Worm (Caenorhabditis elegans) whole organism, L3 larva: ENCODE data around the gene nhr-192.

Experiments
- R02D3.7 ChIP-seq: fragments of 150-350 bp; optimal IDR thresholded peaks from 2 replicates; lab custom pipeline; 2014; ENCODE audit warnings: missing biosample characterization, missing genetic modification characterization
- ZK546.5 ChIP-seq: sonication (generic microtip); optimal IDR thresholded peaks from 2 replicates; lab custom pipeline; 2017; ENCODE audit warnings: missing biosample characterization, missing genetic modification characterization
- ama-1 ChIP-seq: fragments of 150-350 bp; optimal IDR thresholded peaks from 2 replicates; lab custom pipeline; 2018
- ceh-16 ChIP-seq: sonication (generic microtip); optimal IDR thresholded peaks from 2 replicates; lab custom pipeline; 2017; ENCODE audit warnings: missing biosample characterization, missing genetic modification characterization
- ceh-28 ChIP-seq: fragments of 150-350 bp; optimal IDR thresholded peaks from 2 replicates; lab custom pipeline; 2014; ENCODE audit warnings: missing biosample characterization, missing genetic modification reagents, missing genetic modification characterization
- ceh-82 ChIP-seq: fragments of 150-350 bp; optimal IDR thresholded peaks from 2 replicates; lab custom pipeline; 2014; ENCODE audit warnings: missing biosample characterization, missing genetic modification characterization
- ceh-9 ChIP-seq: sonication (generic microtip); optimal IDR thresholded peaks from 2 replicates; lab custom pipeline; 2018; ENCODE audit warnings: missing biosample characterization, missing genetic modification characterization
- daf-12 ChIP-seq: fragments of 150-350 bp; optimal IDR thresholded peaks from 2 replicates; lab custom pipeline; 2014; ENCODE audit warnings: missing biosample characterization, missing genetic modification reagents, missing genetic modification characterization
- egl-27 ChIP-seq: sonication (generic microtip); optimal IDR thresholded peaks from 4 replicates; lab custom pipeline; 2017; ENCODE audit warnings: missing biosample characterization, missing genetic modification reagents, missing genetic modification characterization
- egl-5 ChIP-seq: fragments of 150-350 bp; optimal IDR thresholded peaks from 2 replicates; lab custom pipeline; 2017; ENCODE audit warnings: missing biosample characterization, missing genetic modification reagents, missing genetic modification characterization, inconsistent platforms
- elt-1 ChIP-seq: fragments of 150-350 bp; optimal IDR thresholded peaks from 2 replicates; lab custom pipeline; 2014; ENCODE audit warnings: missing biosample characterization, missing genetic modification characterization
- elt-2 ChIP-seq: sonication (generic microtip); optimal IDR thresholded peaks from 2 replicates; lab custom pipeline; 2016; ENCODE audit warnings: missing genetic modification reagents, mild to moderate bottlenecking, missing genetic modification characterization, missing compliant biosample characterization
- elt-3 ChIP-seq, 3 experiments: fragments of 150-350 bp in 1 of 3; sonication (generic microtip) in 2 of 3; optimal IDR thresholded peaks; 2 replicates in 2 of 3; 4 replicates in 1 of 3; lab custom pipeline; 2014 to 2017; ENCODE audit warnings: missing biosample characterization in 3 of 3, missing genetic modification characterization in 3 of 3
- eor-1 ChIP-seq, 2 experiments: fragments of 150-350 bp; optimal IDR thresholded peaks; 2 replicates each; lab custom pipeline; 2014 to 2018; ENCODE audit warnings: missing biosample characterization in 2 of 2, missing genetic modification characterization in 2 of 2
- fkh-10 ChIP-seq: sonication (generic microtip); optimal IDR thresholded peaks from 2 replicates; lab custom pipeline; 2017; ENCODE audit warnings: missing biosample characterization, missing genetic modification reagents, missing genetic modification characterization
- fos-1 ChIP-seq: fragments of 150-350 bp; optimal IDR thresholded peaks from 2 replicates; lab custom pipeline; 2014; ENCODE audit warnings: missing biosample characterization, missing genetic modification characterization
- hmg-11 ChIP-seq: sonication (generic microtip); optimal IDR thresholded peaks from 2 replicates; lab custom pipeline; 2016; ENCODE audit warnings: missing genetic modification characterization, missing compliant biosample characterization
- jun-1 ChIP-seq: fragments of 150-350 bp; optimal IDR thresholded peaks from 2 replicates; lab custom pipeline; 2014; ENCODE audit warnings: missing biosample characterization, missing genetic modification reagents, missing genetic modification characterization
- lin-15B ChIP-seq: fragments of 150-350 bp; optimal IDR thresholded peaks from 2 replicates; lab custom pipeline; 2014; ENCODE audit warnings: missing biosample characterization, missing genetic modification characterization
- lsy-12 ChIP-seq: sonication (generic microtip); optimal IDR thresholded peaks from 2 replicates; lab custom pipeline; 2016; ENCODE audit warnings: mild to moderate bottlenecking, missing genetic modification characterization, missing compliant biosample characterization
- mml-1 ChIP-seq: fragments of 150-350 bp; sonication (generic microtip); optimal IDR thresholded peaks from 3 replicates; lab custom pipeline; 2014; ENCODE audit warnings: missing biosample characterization, missing genetic modification characterization
- nfya-1 ChIP-seq: sonication (generic microtip); optimal IDR thresholded peaks from 2 replicates; lab custom pipeline; 2017; ENCODE audit warnings: missing genetic modification characterization, mild to moderate bottlenecking, missing compliant biosample characterization, antibody characterized with exemption, moderate library complexity; ENCODE audit not compliant: insufficient read depth
- nhr-11 ChIP-seq: fragments of 150-350 bp; optimal IDR thresholded peaks from 2 replicates; lab custom pipeline; 2014; ENCODE audit warnings: missing biosample characterization, missing genetic modification characterization
- nhr-12 ChIP-seq: fragments of 150-350 bp; optimal IDR thresholded peaks from 2 replicates; lab custom pipeline; 2014; ENCODE audit warnings: missing biosample characterization, missing genetic modification characterization
- nhr-23 ChIP-seq: fragments of 150-350 bp; optimal IDR thresholded peaks from 2 replicates; lab custom pipeline; 2014; ENCODE audit warnings: missing biosample characterization, missing genetic modification reagents, missing genetic modification characterization
- nhr-237 ChIP-seq: fragments of 150-350 bp; optimal IDR thresholded peaks from 2 replicates; lab custom pipeline; 2014; ENCODE audit warnings: missing biosample characterization, missing genetic modification characterization
- nhr-28 ChIP-seq: fragments of 150-350 bp; optimal IDR thresholded peaks from 2 replicates; lab custom pipeline; 2014; ENCODE audit warnings: missing biosample characterization, missing genetic modification characterization
- nhr-76 ChIP-seq: fragments of 150-350 bp; sonication (generic microtip); optimal IDR thresholded peaks from 5 replicates; lab custom pipeline; 2014; ENCODE audit warnings: missing biosample characterization, missing genetic modification characterization
- nhr-77 ChIP-seq: fragments of 150-350 bp; optimal IDR thresholded peaks from 2 replicates; lab custom pipeline; 2014; ENCODE audit warnings: missing biosample characterization, missing genetic modification characterization
- pha-4 ChIP-seq: fragments of 150-350 bp; optimal IDR thresholded peaks from 2 replicates; lab custom pipeline; 2014; ENCODE audit warnings: missing biosample characterization, missing genetic modification reagents, missing genetic modification characterization
- pqm-1 ChIP-seq: fragments of 150-350 bp; optimal IDR thresholded peaks from 2 replicates; lab custom pipeline; 2017; ENCODE audit warnings: missing biosample characterization, missing genetic modification characterization, inconsistent platforms
- sea-2 ChIP-seq: fragments of 150-350 bp; sonication (generic microtip); optimal IDR thresholded peaks from 4 replicates; lab custom pipeline; 2014; ENCODE audit warnings: missing biosample characterization, missing genetic modification reagents, missing genetic modification characterization
- snpc-4 ChIP-seq: fragments of 150-350 bp; optimal IDR thresholded peaks from 2 replicates; lab custom pipeline; 2014; ENCODE audit warnings: missing biosample characterization, missing genetic modification characterization
- tbx-2 ChIP-seq: sonication (generic microtip); optimal IDR thresholded peaks from 2 replicates; lab custom pipeline; 2016; ENCODE audit warnings: mild to moderate bottlenecking, missing genetic modification characterization, missing compliant biosample characterization
- zag-1 ChIP-seq: fragments of 150-350 bp; optimal IDR thresholded peaks from 2 replicates; lab custom pipeline; 2014; ENCODE audit warnings: missing biosample characterization, missing genetic modification characterization
- ztf-4 ChIP-seq: fragments of 150-350 bp; optimal IDR thresholded peaks from 2 replicates; lab custom pipeline; 2014; ENCODE audit warnings: missing biosample characterization, missing genetic modification characterization

Gene nhr-192

ce11 chrV:10081636-10082035 is 11.2 kb upstream of the nhr-192 start, which contains the start of gene nhr-205:
Gene nhr-205 (minus strand): TSS chrV:10081776.
- TF ChIP-seq nhr-76 (tag; lab: Kevin White, UChicago) = peak; percentile 77
- no peak for TF ChIP-seq mml-1 (tag; lab: Kevin White, UChicago)

- TF ChIP-seq eor-1 (tag; optimal IDR thresholded peaks at IDR 0.05; lab: Kevin White, UChicago) (no peak), ceh-9 (tag; lab: Kevin White, UChicago) (no peak), nhr-11 (tag; lab: Kevin White, UChicago) (no peak), lsy-12 (tag; lab: Kevin White, UChicago) (no peak), ZK546.5 (tag; lab: Kevin White, UChicago) (no peak), hmg-11 (tag; lab: Kevin White, UChicago) (no peak), pha-4 (tag; lab: Kevin White, UChicago) (no peak), tbx-2 (tag; lab: Kevin White, UChicago) (no peak), egl-27 (tag; lab: Kevin White, UChicago) (no peak), nhr-28 (tag; lab: Kevin White, UChicago) (no peak), nfya-1 (tag; lab: Kevin White, UChicago) (no peak), nhr-76 (tag; lab: Kevin White, UChicago) (no peak), nhr-77 (tag; lab: Kevin White, UChicago) (no peak), nhr-12 (tag; lab: Kevin White, UChicago) (no peak), elt-3 (tag; optimal IDR thresholded peaks at IDR 0.05; lab: Kevin White, UChicago) (no peak), elt-2 (tag; lab: Kevin White, UChicago) (no peak), zag-1 (no peak), fos-1 (tag; lab: Kevin White, UChicago) (no peak)
Observed at ce11 chrV:10080905-10081304, 10.5 kb upstream of the nhr-192 start.

ce11 chrV:10078244-10078643 is 7.8 kb upstream of the nhr-192 start, which contains the start of gene R04B5.1:
Gene R04B5.1 (minus strand): TSS chrV:10078344.
- TF ChIP-seq pha-4 (tag; lab: Kevin White, UChicago) (no peak), snpc-4 (no peak), zag-1 (no peak), nhr-76 (tag; lab: Kevin White, UChicago) (no peak), nhr-23 (tag; lab: Kevin White, UChicago) (no peak), ZK546.5 (tag; lab: Kevin White, UChicago) (no peak), jun-1 (tag; lab: Kevin White, UChicago) (no peak), ceh-82 (tag; lab: Kevin White, UChicago) (no peak), fkh-10 (no peak), ceh-28 (tag; lab: Kevin White, UChicago) (no peak), egl-5 (tag; lab: Kevin White, UChicago) (no peak), pqm-1 (tag; lab: Kevin White, UChicago) (no peak)

- no peak for TF ChIP-seq lin-15B (tag; lab: Kevin White, UChicago)
- no peak for TF ChIP-seq nhr-76 (tag; lab: Kevin White, UChicago)
- no peak for TF ChIP-seq pqm-1 (tag; lab: Kevin White, UChicago)
- no peak for TF ChIP-seq sea-2 (GFP tag; lab: Kevin White, UChicago)
- no peak for TF ChIP-seq ceh-82 (tag; lab: Kevin White, UChicago)
- TF ChIP-seq ceh-9 (tag; lab: Kevin White, UChicago) = no peak
- TF ChIP-seq elt-2 (tag; lab: Kevin White, UChicago) = no peak
- TF ChIP-seq hmg-11 (tag; lab: Kevin White, UChicago) = no peak
- TF ChIP-seq ama-1 (lab: Kevin White, UChicago) = no peak
- no peak for TF ChIP-seq R02D3.7 (tag; lab: Kevin White, UChicago)
- no peak for TF ChIP-seq daf-12 (tag; lab: Kevin White, UChicago)
- TF ChIP-seq ztf-4 = no peak
- no peak for TF ChIP-seq elt-3 (tag; optimal IDR thresholded peaks at IDR 0.05; lab: Kevin White, UChicago)
Observed at ce11 chrV:10075441-10075840, 5.0 kb upstream of the nhr-192 start, which contains the start of gene F57A8.7. Gene F57A8.7 (plus strand): TSS chrV:10075741.

ce11 chrV:10073793-10074192 is 3.4 kb upstream of the nhr-192 start, which contains the start of gene F57A8.6:
Gene F57A8.6 (minus strand): TSS chrV:10073893.
- TF ChIP-seq fos-1 (tag; lab: Kevin White, UChicago) = no peak
- no peak for TF ChIP-seq egl-27 (tag; lab: Kevin White, UChicago)
- peak; percentile 46 for TF ChIP-seq nhr-76 (tag; lab: Kevin White, UChicago)
- no peak for TF ChIP-seq ceh-16 (tag; lab: Kevin White, UChicago)
- TF ChIP-seq elt-1 = no peak
- no peak for TF ChIP-seq nhr-237 (tag; lab: Kevin White, UChicago)
